Worm (Caenorhabditis elegans) whole organism, mixed stage, embryonic: ENCODE measurements around the gene iglr-1.
A peak's percentile ranks its signal among the peaks of the same experiment; 100 is the strongest.

Source experiments
- M03D4.4 ChIP-seq: sonication (generic microtip); optimal IDR thresholded peaks from 2 replicates; lab custom pipeline; 2017; ENCODE audit warnings: mild to moderate bottlenecking, missing genetic modification characterization, missing compliant biosample characterization
- bed-3 ChIP-seq: fragments of 200-800 bp; sonication (Bioruptor generic); optimal IDR thresholded peaks from 3 replicates; lab custom pipeline; 2018; ENCODE audit warnings: mild to moderate bottlenecking, missing genetic modification characterization, moderate library complexity, missing compliant biosample characterization
- blmp-1 ChIP-seq: fragments of 150-350 bp; optimal IDR thresholded peaks from 2 replicates; lab custom pipeline; 2014; ENCODE audit warnings: missing biosample characterization, missing genetic modification characterization
- ceh-39 ChIP-seq: fragments of 150-350 bp; optimal IDR thresholded peaks from 2 replicates; lab custom pipeline; 2014; ENCODE audit warnings: missing biosample characterization, missing genetic modification characterization
- ceh-43 ChIP-seq: fragments of 200-800 bp; sonication (Bioruptor generic); optimal IDR thresholded peaks from 2 replicates; lab custom pipeline; 2018; ENCODE audit warnings: mild to moderate bottlenecking, missing genetic modification characterization, moderate library complexity, missing compliant biosample characterization
- ceh-83 ChIP-seq: fragments of 200-800 bp; sonication (Bioruptor generic); optimal IDR thresholded peaks from 2 replicates; lab custom pipeline; 2018; ENCODE audit warnings: mild to moderate bottlenecking, missing genetic modification characterization, missing compliant biosample characterization
- ces-1 ChIP-seq: fragments of 150-350 bp; optimal IDR thresholded peaks from 2 replicates; lab custom pipeline; 2014; ENCODE audit warnings: missing biosample characterization, missing genetic modification reagents, missing genetic modification characterization
- cnd-1 ChIP-seq: fragments of 200-800 bp; sonication (Bioruptor generic); optimal IDR thresholded peaks from 2 replicates; lab custom pipeline; 2018; ENCODE audit warnings: mild to moderate bottlenecking, missing genetic modification characterization, missing compliant biosample characterization
- drap-1 ChIP-seq: fragments of 200-800 bp; sonication (Bioruptor generic); optimal IDR thresholded peaks from 3 replicates; lab custom pipeline; 2018; ENCODE audit warnings: mild to moderate bottlenecking, missing genetic modification characterization, missing compliant biosample characterization
- elt-3 ChIP-seq: fragments of 150-350 bp; optimal IDR thresholded peaks from 2 replicates; lab custom pipeline; 2014; ENCODE audit warnings: missing biosample characterization, missing genetic modification characterization
- flh-1 ChIP-seq: fragments of 200-800 bp; sonication (Bioruptor generic); optimal IDR thresholded peaks from 2 replicates; lab custom pipeline; 2018; ENCODE audit warnings: mild to moderate bottlenecking, missing genetic modification characterization, moderate library complexity, missing compliant biosample characterization
- ham-2 ChIP-seq: fragments of 200-800 bp; sonication (Bioruptor generic); optimal IDR thresholded peaks from 2 replicates; lab custom pipeline; 2018; ENCODE audit warnings: mild to moderate bottlenecking, missing genetic modification characterization, missing compliant biosample characterization
- hlh-1 ChIP-seq: fragments of 150-350 bp; optimal IDR thresholded peaks from 2 replicates; lab custom pipeline; 2014; ENCODE audit warnings: missing biosample characterization, missing genetic modification reagents, missing genetic modification characterization
- lin-32 ChIP-seq: fragments of 200-800 bp; sonication (Bioruptor generic); optimal IDR thresholded peaks from 2 replicates; lab custom pipeline; 2018; ENCODE audit warnings: mild to moderate bottlenecking, missing genetic modification characterization, missing compliant biosample characterization
- lsy-2 ChIP-seq: fragments of 150-350 bp; optimal IDR thresholded peaks from 2 replicates; lab custom pipeline; 2014; ENCODE audit warnings: missing biosample characterization, missing genetic modification characterization
- mab-5 ChIP-seq: fragments of 150-350 bp; optimal IDR thresholded peaks from 2 replicates; lab custom pipeline; 2014; ENCODE audit warnings: missing biosample characterization, missing genetic modification characterization
- mep-1 ChIP-seq: fragments of 150-350 bp; optimal IDR thresholded peaks from 2 replicates; lab custom pipeline; 2017; ENCODE audit warnings: missing biosample characterization, missing genetic modification reagents, missing genetic modification characterization, inconsistent platforms
- nhr-12 ChIP-seq: fragments of 150-350 bp; optimal IDR thresholded peaks from 2 replicates; lab custom pipeline; 2014; ENCODE audit warnings: missing biosample characterization, missing genetic modification characterization
- nhr-2 ChIP-seq: fragments of 150-350 bp; optimal IDR thresholded peaks from 2 replicates; lab custom pipeline; 2014; ENCODE audit warnings: missing biosample characterization, missing genetic modification characterization
- nhr-237 ChIP-seq: fragments of 150-350 bp; optimal IDR thresholded peaks from 2 replicates; lab custom pipeline; 2014; ENCODE audit warnings: missing biosample characterization, missing genetic modification characterization
- pha-4 ChIP-seq: fragments of 150-350 bp; optimal IDR thresholded peaks from 2 replicates; lab custom pipeline; 2018; ENCODE audit warnings: missing biosample characterization, missing genetic modification reagents, missing genetic modification characterization
- sptf-1 ChIP-seq: sonication (generic microtip); optimal IDR thresholded peaks from 2 replicates; lab custom pipeline; 2017; ENCODE audit warnings: mild to moderate bottlenecking, missing genetic modification characterization, moderate library complexity, missing compliant biosample characterization
- tbx-8 ChIP-seq: fragments of 200-800 bp; sonication (Bioruptor generic); optimal IDR thresholded peaks from 2 replicates; lab custom pipeline; 2018; ENCODE audit warnings: mild to moderate bottlenecking, missing genetic modification characterization, moderate library complexity, missing compliant biosample characterization
- unc-120 ChIP-seq: sonication (generic microtip); optimal IDR thresholded peaks from 2 replicates; lab custom pipeline; 2017; ENCODE audit warnings: missing genetic modification characterization, missing compliant biosample characterization; ENCODE audit not compliant: poor library complexity, severe bottlenecking
- unc-39 ChIP-seq: fragments of 150-350 bp; optimal IDR thresholded peaks from 2 replicates; lab custom pipeline; 2014; ENCODE audit warnings: missing biosample characterization, missing genetic modification characterization
- unc-62 ChIP-seq: fragments of 150-350 bp; optimal IDR thresholded peaks from 2 replicates; lab custom pipeline; 2014; ENCODE audit warnings: missing biosample characterization, missing genetic modification reagents, missing genetic modification characterization
- ztf-11 ChIP-seq: fragments of 150-350 bp; optimal IDR thresholded peaks from 2 replicates; lab custom pipeline; 2014; ENCODE audit warnings: missing biosample characterization, missing genetic modification characterization

iglr-1 gene

ce11 chrX:15026008-15026407 lies 34.8 kb upstream of the iglr-1 start, which contains the start of gene seb-3:
Gene seb-3 (plus strand): TSS chrX:15026308.
- no peak for TF ChIP-seq M03D4.4 (tag; lab: Kevin White, UChicago)
- no peak for TF ChIP-seq drap-1 (GFP tag; lab: Kevin White, UChicago)
- no peak for TF ChIP-seq elt-3 (tag; lab: Kevin White, UChicago)
- no peak for TF ChIP-seq ham-2 (GFP tag; lab: Kevin White, UChicago)
- TF ChIP-seq nhr-237 (tag; lab: Kevin White, UChicago) = no peak
- TF ChIP-seq bed-3 (GFP tag; lab: Kevin White, UChicago) = no peak
- no peak for TF ChIP-seq lsy-2 (tag; lab: Kevin White, UChicago)
- TF ChIP-seq sptf-1 = no peak
- no peak for TF ChIP-seq cnd-1
- TF ChIP-seq ceh-83 = no peak
- TF ChIP-seq nhr-12 = no peak
- no peak for TF ChIP-seq unc-62 (GFP tag; lab: Kevin White, UChicago)

DNA sequence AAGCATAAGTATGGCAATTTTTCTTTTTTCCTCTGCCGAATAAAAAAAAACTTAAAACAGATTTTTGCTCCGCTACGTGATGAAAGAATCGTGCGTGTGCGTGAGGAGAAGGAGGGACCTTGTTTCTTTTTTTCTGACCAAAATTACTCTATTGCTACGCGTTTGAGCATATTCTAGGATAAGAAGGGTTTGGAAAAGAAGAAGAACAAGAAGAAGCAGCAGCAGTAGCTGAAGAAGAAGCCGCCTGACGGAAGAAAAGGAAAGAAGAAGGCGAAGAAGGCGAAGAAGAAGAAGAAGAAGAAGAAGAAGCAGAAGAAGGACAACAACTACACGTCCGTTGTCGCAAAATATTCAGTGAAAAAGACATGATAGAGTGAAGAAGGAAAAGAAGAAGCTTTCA lies 24.9 kb upstream of the iglr-1 start:
- TF ChIP-seq cnd-1 (no peak), sptf-1 (peak; percentile 7)

ce11 chrX:15013941-15014453 lies 22.8 kb upstream of the iglr-1 start:
- TF ChIP-seq unc-120 (peak; percentile 72), hlh-1 (peak; percentile 95), ham-2 (GFP tag; lab: Kevin White, UChicago) (no peak), unc-62 (GFP tag; lab: Kevin White, UChicago) (peak; percentile 77)
- TF ChIP-seq, all 35 proteins: peak for 3

- TF ChIP-seq pha-4 (no peak), elt-3 (tag; lab: Kevin White, UChicago) (no peak), ces-1 (peak; percentile 47)
Observed at ce11 chrX:15011526-15012274, 20.5 kb upstream of the iglr-1 start.

- TF ChIP-seq elt-3 (tag; lab: Kevin White, UChicago) = no peak
- TF ChIP-seq, all 35 proteins: peak for 0
Observed at ce11 chrX:15010941-15011340, 19.8 kb upstream of the iglr-1 start.

DNA sequence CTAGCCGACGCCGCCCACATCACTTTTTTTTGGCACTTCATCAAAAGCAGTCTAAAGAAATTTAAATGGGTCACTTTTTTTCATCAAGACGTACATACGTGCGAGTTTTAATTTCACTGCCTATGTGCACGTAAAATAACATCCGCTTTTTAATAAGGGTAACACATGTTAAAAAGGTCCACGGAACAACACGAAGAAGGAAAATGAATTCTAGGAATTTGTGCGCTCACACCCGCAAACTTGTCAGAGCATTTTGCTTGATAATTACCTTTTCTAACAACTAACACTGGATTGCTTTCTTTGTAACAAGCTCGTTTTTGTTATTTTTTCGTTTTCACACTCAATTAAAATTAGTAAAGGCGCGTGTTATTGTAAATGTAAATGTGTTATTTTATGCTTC lies 17.5 kb upstream of the iglr-1 start:
- TF ChIP-seq lsy-2 (tag; lab: Kevin White, UChicago) (no peak), unc-39 (tag; lab: Kevin White, UChicago) (no peak), nhr-237 (tag; lab: Kevin White, UChicago) (no peak), drap-1 (GFP tag; lab: Kevin White, UChicago) (no peak), ces-1 (no peak), ceh-43 (no peak), hlh-1 (no peak), elt-3 (tag; lab: Kevin White, UChicago) (no peak), mab-5 (no peak), mep-1 (tag; lab: Kevin White, UChicago) (no peak), nhr-12 (no peak), ceh-39 (no peak), flh-1 (GFP tag; lab: Kevin White, UChicago) (no peak), ceh-83 (no peak), ztf-11 (no peak), tbx-8 (GFP tag; lab: Kevin White, UChicago) (no peak)

DNA sequence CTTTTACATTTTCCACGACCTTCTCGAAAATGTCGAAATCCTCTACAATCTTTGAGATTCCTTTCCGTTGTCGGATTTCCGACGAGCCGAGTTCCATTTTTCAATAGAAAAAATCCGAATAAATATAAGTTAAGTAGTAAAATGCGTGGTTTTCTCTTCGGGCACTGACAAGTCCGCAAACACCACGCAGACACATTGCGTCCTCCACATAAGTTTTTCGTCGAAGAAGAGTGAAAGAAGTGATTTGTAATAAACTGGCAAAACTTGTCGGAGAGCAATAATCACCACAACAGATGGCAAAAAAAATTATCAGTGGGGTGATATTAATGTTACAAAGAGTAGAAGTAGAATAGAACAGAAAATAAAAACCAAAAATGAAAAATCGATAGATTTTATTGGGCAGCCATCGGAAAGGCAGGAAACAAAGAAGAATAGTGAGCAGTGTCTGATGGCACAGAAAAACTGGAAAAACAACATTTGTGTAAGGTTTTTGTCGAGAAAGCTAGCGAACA lies 15.7 kb upstream of the iglr-1 start, which contains the start of gene ergi-2:
Gene ergi-2, minus strand, starts transcription at position 462 of the 512 bp plus-strand sequence.
- TF ChIP-seq mep-1 (tag; lab: Kevin White, UChicago) (peak; percentile 30), nhr-2 (tag; lab: Kevin White, UChicago) (no peak), lsy-2 (tag; lab: Kevin White, UChicago) (no peak), blmp-1 (tag; lab: Kevin White, UChicago) (no peak), drap-1 (GFP tag; lab: Kevin White, UChicago) (no peak), mab-5 (no peak), flh-1 (GFP tag; lab: Kevin White, UChicago) (no peak), ces-1 (peak; percentile 16), nhr-12 (no peak), sptf-1 (no peak), lin-32 (GFP tag; lab: Kevin White, UChicago) (no peak)
- TF ChIP-seq, all 35 proteins: peak for 2
